Worm (Caenorhabditis elegans) whole organism, late embryonic: ENCODE data around the gene C05C9.3.

Experiments used
- K09A11.1 ChIP-seq: sonication (generic microtip); optimal IDR thresholded peaks from 2 replicates; lab custom pipeline; 2017; ENCODE audit warnings: antibody characterized with exemption, mild to moderate bottlenecking, missing genetic modification characterization, missing compliant biosample characterization; ENCODE audit not compliant: insufficient read depth
- ahr-1 ChIP-seq: sonication (generic microtip); optimal IDR thresholded peaks from 2 replicates; lab custom pipeline; 2016; ENCODE audit warnings: missing genetic modification characterization, missing compliant biosample characterization
- ceh-45 ChIP-seq: fragments of 200-800 bp; sonication (Bioruptor generic); IDR thresholded peaks from 2 replicates; pipeline ENCODE4 v1.3.6; 2022; ENCODE audit warnings: missing genetic modification reagents, missing genetic modification characterization, missing compliant biosample characterization
- pros-1 ChIP-seq: fragments of 150-350 bp; optimal IDR thresholded peaks from 2 replicates; lab custom pipeline; 2014; ENCODE audit warnings: missing biosample characterization, missing genetic modification reagents, missing genetic modification characterization
- sox-2 ChIP-seq: fragments of 200-800 bp; sonication (Bioruptor generic); IDR thresholded peaks from 2 replicates; pipeline ENCODE4 v1.3.6; 2022; ENCODE audit warnings: missing genetic modification reagents, missing genetic modification characterization, missing compliant biosample characterization
- tbx-2 ChIP-seq: sonication (generic microtip); optimal IDR thresholded peaks from 2 replicates; lab custom pipeline; 2016; ENCODE audit warnings: missing genetic modification characterization, missing compliant biosample characterization

DNA sequence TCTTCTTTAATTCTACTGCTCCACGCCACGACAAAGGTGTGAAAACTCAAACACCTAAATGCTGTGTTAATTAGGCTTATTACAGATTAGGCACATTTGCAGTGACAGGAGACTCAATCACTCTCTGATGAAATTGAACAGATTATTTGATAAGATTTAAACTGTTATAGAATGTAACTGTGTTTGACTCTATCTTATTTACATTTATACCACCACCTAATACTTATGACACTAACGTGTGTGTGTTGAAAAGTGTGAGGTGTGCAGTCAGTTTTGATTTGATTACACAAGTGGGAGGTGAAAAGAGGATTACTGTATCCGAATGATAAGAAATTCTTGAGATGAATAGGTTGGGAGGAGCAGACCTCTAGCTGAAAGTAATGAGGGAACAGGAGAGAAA lies 20.4 kb downstream of the C05C9.3 start:
- TF ChIP-seq sox-2 (GFP tag; lab: Robert Waterston, UW) (no peak), ceh-45 (no peak), tbx-2 (tag; lab: Kevin White, UChicago) (no peak), ahr-1 (tag; lab: Kevin White, UChicago) (no peak), pros-1 (no peak), K09A11.1 (tag; lab: Kevin White, UChicago) (no peak)
